Worm (Caenorhabditis elegans): ENCODE measurements around the gene tre-3.
A peak's percentile ranks its signal among the peaks of the same experiment; 100 is the strongest.

ce11 chrV:11751480-11751879 lies 35.8 kb upstream of the tre-3 start:
- TF ChIP-seq skn-1 (tag; optimal IDR thresholded peaks at IDR 0.05) (no peak), sptf-1 (tag; optimal IDR thresholded peaks at IDR 0.05) (no peak), nhr-47 (tag; optimal IDR thresholded peaks at IDR 0.05) (no peak), fos-1 (tag; optimal IDR thresholded peaks at IDR 0.05) (no peak), lsy-2 (tag; optimal IDR thresholded peaks at IDR 0.05) (peak in 1 of 2 experiments; percentile 10), nhr-28 (tag; optimal IDR thresholded peaks at IDR 0.05) (no peak), ztf-4 (tag; optimal IDR thresholded peaks at IDR 0.05) (no peak), elt-2 (tag; optimal IDR thresholded peaks at IDR 0.05) (no peak), alr-1 (tag; optimal IDR thresholded peaks at IDR 0.05; ENCODE audit: borderline replicate concordance) (no peak), jun-1 (tag; optimal IDR thresholded peaks at IDR 0.05) (no peak), hlh-17 (GFP tag; optimal IDR thresholded peaks at IDR 0.05; ENCODE audit: borderline replicate concordance) (no peak), pqm-1 (tag; optimal IDR thresholded peaks at IDR 0.05) (no peak), nhr-237 (tag; optimal IDR thresholded peaks at IDR 0.05) (no peak)
